Worm (Caenorhabditis elegans) whole organism, L4 larva: ENCODE measurements around the gene F09A5.2.

ENCODE experiments used
- F10B5.3 ChIP-seq: sonication (generic microtip); optimal IDR thresholded peaks from 2 replicates; lab custom pipeline; 2016; ENCODE audit warnings: mild to moderate bottlenecking, missing genetic modification characterization, missing compliant biosample characterization
- F49E8.2 ChIP-seq: sonication (generic microtip); optimal IDR thresholded peaks from 2 replicates; lab custom pipeline; 2016; ENCODE audit warnings: missing compliant biosample characterization, mild to moderate bottlenecking, missing genetic modification characterization, borderline replicate concordance
- R02D3.7 ChIP-seq: fragments of 150-350 bp; sonication (generic microtip); optimal IDR thresholded peaks from 3 replicates; lab custom pipeline; 2014; ENCODE audit warnings: missing biosample characterization, missing genetic modification characterization
- Y105C5A.15 ChIP-seq: fragments of 200-800 bp; sonication (Bioruptor generic); IDR thresholded peaks from 2 replicates; pipeline ENCODE4 v1.3.6; 2022; ENCODE audit warnings: missing genetic modification characterization, missing compliant biosample characterization
- Y75B8A.6 ChIP-seq: fragments of 200-800 bp; sonication (Bioruptor generic); IDR thresholded peaks from 2 replicates; pipeline ENCODE4 v1.3.6; 2022; ENCODE audit warnings: missing genetic modification reagents, missing genetic modification characterization, missing compliant biosample characterization
- ZK337.2 ChIP-seq: fragments of 200-800 bp; sonication (Bioruptor generic); IDR thresholded peaks from 2 replicates; pipeline ENCODE4 v1.3.6; 2022; ENCODE audit warnings: missing genetic modification reagents, missing genetic modification characterization, missing compliant biosample characterization
- ZK546.5 ChIP-seq, 2 experiments: sonication (generic microtip); optimal IDR thresholded peaks; 2 replicates each; lab custom pipeline; 2017; ENCODE audit warnings: missing biosample characterization in 2 of 2, missing genetic modification characterization in 2 of 2
- aha-1 ChIP-seq: fragments of 150-350 bp; peaks from one replicate; lab custom pipeline; 2014; ENCODE audit warnings: missing biosample characterization, missing genetic modification characterization
- aly-2 ChIP-seq: sonication (generic microtip); optimal IDR thresholded peaks from 2 replicates; lab custom pipeline; 2018; ENCODE audit warnings: missing biosample characterization, missing genetic modification characterization
- attf-4 ChIP-seq: sonication (generic microtip); optimal IDR thresholded peaks from 3 replicates; lab custom pipeline; 2017; ENCODE audit warnings: missing biosample characterization, missing genetic modification characterization
- ceh-32 ChIP-seq: sonication (generic microtip); optimal IDR thresholded peaks from 2 replicates; lab custom pipeline; 2016; ENCODE audit warnings: mild to moderate bottlenecking, missing genetic modification characterization, missing compliant biosample characterization; ENCODE audit not compliant: poor library complexity
- daf-12 ChIP-seq: fragments of 150-350 bp; optimal IDR thresholded peaks from 2 replicates; lab custom pipeline; 2014; ENCODE audit warnings: missing biosample characterization, missing genetic modification reagents, missing genetic modification characterization
- daf-16 ChIP-seq, 3 experiments: sonication (generic microtip); optimal IDR thresholded peaks; 2 replicates each; lab custom pipeline; 2016 to 2017; ENCODE audit warnings: missing genetic modification characterization in 3 of 3, missing genetic modification reagents in 3 of 3, mild to moderate bottlenecking in 2 of 3, missing compliant biosample characterization in 2 of 3, missing biosample characterization in 1 of 3, moderate library complexity in 1 of 3
- dmd-6 ChIP-seq: fragments of 200-800 bp; sonication (Bioruptor generic); IDR thresholded peaks from 2 replicates; pipeline ENCODE4 v1.3.6; 2022; ENCODE audit warnings: missing genetic modification reagents, missing genetic modification characterization, missing compliant biosample characterization
- dve-1 ChIP-seq: sonication (generic microtip); optimal IDR thresholded peaks from 2 replicates; lab custom pipeline; 2017; ENCODE audit warnings: antibody characterized with exemption, mild to moderate bottlenecking, missing genetic modification characterization, missing compliant biosample characterization; ENCODE audit not compliant: insufficient read depth
- egl-27 ChIP-seq: sonication (generic microtip); optimal IDR thresholded peaks from 3 replicates; lab custom pipeline; 2017; ENCODE audit warnings: missing biosample characterization, missing genetic modification reagents, missing genetic modification characterization
- fos-1 ChIP-seq: fragments of 150-350 bp; optimal IDR thresholded peaks from 2 replicates; lab custom pipeline; 2014; ENCODE audit warnings: missing biosample characterization, missing genetic modification characterization
- gei-8 ChIP-seq: fragments of 200-800 bp; sonication (Bioruptor generic); optimal IDR thresholded peaks from 2 replicates; lab custom pipeline; 2018; ENCODE audit warnings: mild to moderate bottlenecking, missing genetic modification characterization, missing compliant biosample characterization
- hif-1 ChIP-seq, 2 experiments: sonication (generic microtip); optimal IDR thresholded peaks; 2 replicates each; lab custom pipeline; 2016 to 2017; ENCODE audit warnings: missing compliant biosample characterization in 2 of 2, missing genetic modification characterization in 2 of 2, missing genetic modification reagents in 2 of 2, missing genotype in 2 of 2, mild to moderate bottlenecking in 1 of 2
- hlh-11 ChIP-seq: fragments of 200-800 bp; sonication (Bioruptor generic); optimal IDR thresholded peaks from 2 replicates; lab custom pipeline; 2018; ENCODE audit warnings: mild to moderate bottlenecking, missing genetic modification characterization, missing compliant biosample characterization
- hlh-30 ChIP-seq: sonication (generic microtip); optimal IDR thresholded peaks from 2 replicates; lab custom pipeline; 2017; ENCODE audit warnings: antibody characterized with exemption, mild to moderate bottlenecking, missing genetic modification characterization, missing compliant biosample characterization; ENCODE audit not compliant: insufficient read depth
- hmg-1.1 ChIP-seq: fragments of 200-800 bp; sonication (Bioruptor generic); IDR thresholded peaks from 2 replicates; pipeline ENCODE4 v1.3.6; 2022; ENCODE audit warnings: missing genetic modification reagents, missing genetic modification characterization, missing compliant biosample characterization
- lin-1 ChIP-seq: fragments of 200-800 bp; sonication (Bioruptor generic); IDR thresholded peaks from 2 replicates; pipeline ENCODE4 v1.3.6; 2022; ENCODE audit warnings: missing genetic modification reagents, missing genetic modification characterization, missing compliant biosample characterization
- lir-3 ChIP-seq: sonication (generic microtip); optimal IDR thresholded peaks from 2 replicates; lab custom pipeline; 2016; ENCODE audit warnings: mild to moderate bottlenecking, missing genetic modification characterization, missing compliant biosample characterization
- lsy-2 ChIP-seq, 2 experiments: fragments of 150-350 bp in 1 of 2; sonication (generic microtip) in 1 of 2; optimal IDR thresholded peaks; 2 replicates each; lab custom pipeline; 2014 to 2017; ENCODE audit warnings: missing biosample characterization in 2 of 2, missing genetic modification characterization in 2 of 2
- madf-5 ChIP-seq, 2 experiments: fragments of 200-800 bp; sonication (Bioruptor generic); IDR thresholded peaks; 2 replicates each; pipeline ENCODE4 v1.3.6; 2022; ENCODE audit warnings: missing compliant biosample characterization in 2 of 2, missing genetic modification characterization in 2 of 2
- mdl-1 ChIP-seq, 2 experiments: fragments of 150-350 bp in 1 of 2; sonication (generic microtip) in 1 of 2; optimal IDR thresholded peaks; 2 replicates each; lab custom pipeline; 2014 to 2017; ENCODE audit warnings: missing biosample characterization in 2 of 2, missing genetic modification characterization in 2 of 2
- mdt-29 ChIP-seq: fragments of 200-800 bp; sonication (Bioruptor generic); IDR thresholded peaks from 2 replicates; pipeline ENCODE4 v1.3.6; 2022; ENCODE audit warnings: missing genetic modification reagents, missing genetic modification characterization, missing compliant biosample characterization
- mep-1 ChIP-seq: fragments of 150-350 bp; sonication (generic microtip); optimal IDR thresholded peaks from 3 replicates; lab custom pipeline; 2014; ENCODE audit warnings: missing biosample characterization, missing genetic modification characterization
- mxl-3 ChIP-seq: fragments of 200-800 bp; sonication (Bioruptor generic); optimal IDR thresholded peaks from 2 replicates; lab custom pipeline; 2018; ENCODE audit warnings: mild to moderate bottlenecking, missing genetic modification characterization, missing compliant biosample characterization
- nhr-25 ChIP-seq: sonication (generic microtip); optimal IDR thresholded peaks from 2 replicates; lab custom pipeline; 2017; ENCODE audit warnings: missing genetic modification characterization, mild to moderate bottlenecking, missing compliant biosample characterization, antibody characterized with exemption, moderate library complexity, borderline replicate concordance; ENCODE audit not compliant: insufficient read depth
- nhr-28 ChIP-seq: fragments of 150-350 bp; optimal IDR thresholded peaks from 2 replicates; lab custom pipeline; 2014; ENCODE audit warnings: missing biosample characterization, missing genetic modification characterization
- nhr-48 ChIP-seq: sonication (generic microtip); optimal IDR thresholded peaks from 2 replicates; lab custom pipeline; 2016; ENCODE audit warnings: mild to moderate bottlenecking, missing genetic modification characterization, missing compliant biosample characterization
- php-3 ChIP-seq: fragments of 200-800 bp; sonication (Bioruptor generic); IDR thresholded peaks from 2 replicates; pipeline ENCODE4 v1.3.6; 2022; ENCODE audit warnings: missing genetic modification reagents, missing genetic modification characterization, missing compliant biosample characterization
- pqm-1 ChIP-seq: sonication (generic microtip); optimal IDR thresholded peaks from 2 replicates; lab custom pipeline; 2017; ENCODE audit warnings: missing biosample characterization, missing genetic modification characterization
- rbr-2 ChIP-seq: sonication (generic microtip); optimal IDR thresholded peaks from 2 replicates; lab custom pipeline; 2016; ENCODE audit warnings: missing genotype, missing genetic modification characterization, missing compliant biosample characterization
- spr-1 ChIP-seq: sonication (generic microtip); optimal IDR thresholded peaks from 2 replicates; lab custom pipeline; 2016; ENCODE audit warnings: mild to moderate bottlenecking, missing genetic modification characterization, missing compliant biosample characterization
- unc-130 ChIP-seq: sonication (generic microtip); optimal IDR thresholded peaks from 2 replicates; lab custom pipeline; 2016; ENCODE audit warnings: missing genetic modification reagents, missing genetic modification characterization, missing compliant biosample characterization
- unc-62 ChIP-seq, 3 experiments: fragments of 150-350 bp in 1 of 3; sonication (generic microtip); optimal IDR thresholded peaks in 2 of 3; peaks in 1 of 3; 1 replicate in 1 of 3; 2 replicates in 2 of 3; lab custom pipeline; 2014 to 2017; ENCODE audit warnings: missing biosample characterization in 3 of 3, missing genetic modification characterization in 3 of 3, missing genetic modification reagents in 3 of 3, missing genotype in 1 of 3
- zag-1 ChIP-seq: fragments of 150-350 bp; optimal IDR thresholded peaks from 2 replicates; lab custom pipeline; 2014; ENCODE audit warnings: missing biosample characterization, missing genetic modification characterization
- ztf-7 ChIP-seq: fragments of 150-350 bp; optimal IDR thresholded peaks from 2 replicates; lab custom pipeline; 2014; ENCODE audit warnings: missing biosample characterization, missing genetic modification characterization

Gene F09A5.2

ce11 chrX:13161778-13162177 lies 26.9 kb downstream of the F09A5.2 start:
- TF ChIP-seq rbr-2 (tag; lab: Kevin White, UChicago) (no peak), nhr-28 (peak; percentile 19)

- TF ChIP-seq hlh-30 (peak; percentile 31), daf-16 (GFP tag; optimal IDR thresholded peaks at IDR 0.05; lab: Kevin White, UChicago) (no peak), daf-16 (tag; optimal IDR thresholded peaks at IDR 0.05; lab: Kevin White, UChicago) (peak; percentile 66), R02D3.7 (tag; lab: Kevin White, UChicago) (no peak), dmd-6 (peak; percentile 45; the same call in 1 of the 2 replicates), pqm-1 (tag; lab: Kevin White, UChicago) (peak; percentile 47), ztf-7 (no peak), gei-8 (no peak), mdt-29 (no peak), nhr-28 (peak; percentile 77), php-3 (GFP tag; lab: Robert Waterston, UW) (peak; percentile 94)
Measured at ce11 chrX:13162351-13163038, 27.6 kb downstream of the F09A5.2 start.

- no peak for TF ChIP-seq egl-27 (tag; lab: Kevin White, UChicago)
- no peak for TF ChIP-seq ztf-7
- no peak for TF ChIP-seq zag-1
- TF ChIP-seq dve-1 (tag; lab: Kevin White, UChicago), result peak; percentile 44
- TF ChIP-seq lin-1 (GFP tag; lab: Robert Waterston, UW), result peak; percentile 26; the same call in 1 of the 2 replicates
- peak; percentile 87 for TF ChIP-seq pqm-1 (tag; lab: Kevin White, UChicago)
- peak; percentile 11 for TF ChIP-seq hlh-11 (tag; lab: Kevin White, UChicago)
- TF ChIP-seq dmd-6, result peak; percentile 77
- TF ChIP-seq unc-62 (GFP tag; optimal IDR thresholded peaks at IDR 0.05 in 1 of 2; lab: Kevin White, UChicago), result peak in 1 of 2 experiments; percentile 40
- TF ChIP-seq unc-62 (tag; optimal IDR thresholded peaks at IDR 0.05; lab: Kevin White, UChicago), result no peak
- peak; percentile 11 for TF ChIP-seq nhr-48 (tag; lab: Kevin White, UChicago)
- no peak for TF ChIP-seq daf-16 (GFP tag; optimal IDR thresholded peaks at IDR 0.05; lab: Kevin White, UChicago)
- TF ChIP-seq daf-16 (tag; optimal IDR thresholded peaks at IDR 0.05; lab: Kevin White, UChicago), result peak; percentile 46
Measured at ce11 chrX:13163185-13163584, 28.3 kb downstream of the F09A5.2 start.

ce11 chrX:13164301-13164700 lies 29.4 kb downstream of the F09A5.2 start:
- no peak for TF ChIP-seq hif-1 (tag; optimal IDR thresholded peaks at IDR 0.05; lab: Kevin White, UChicago)
- peak; percentile 83 for TF ChIP-seq mxl-3 (GFP tag; lab: Kevin White, UChicago)
- peak; percentile 56 for TF ChIP-seq nhr-28
- no peak for TF ChIP-seq mdt-29
- no peak for TF ChIP-seq nhr-25
- TF ChIP-seq ZK337.2 (GFP tag; lab: Robert Waterston, UW), result no peak
- TF ChIP-seq egl-27 (tag; lab: Kevin White, UChicago), result no peak
- TF ChIP-seq hmg-1.1 (GFP tag; lab: Robert Waterston, UW), result 0 out of 2 replicates have a peak, but pooled peaks have one; percentile 28
- TF ChIP-seq ceh-32 (tag; lab: Kevin White, UChicago), result no peak
- no peak for TF ChIP-seq mep-1 (tag; lab: Kevin White, UChicago)
- no peak for TF ChIP-seq ZK546.5 (tag; optimal IDR thresholded peaks at IDR 0.05; lab: Kevin White, UChicago)
- peak; percentile 22 for TF ChIP-seq dmd-6
- TF ChIP-seq attf-4 (tag; lab: Kevin White, UChicago), result no peak
- no peak for TF ChIP-seq madf-5 (GFP tag; IDR thresholded peaks at IDR 0.05; lab: Robert Waterston, UW)
- TF ChIP-seq aly-2 (tag; lab: Kevin White, UChicago), result no peak
- TF ChIP-seq F10B5.3 (tag; lab: Kevin White, UChicago), result no peak
- TF ChIP-seq hlh-30, result peak; percentile 82
- TF ChIP-seq dve-1 (tag; lab: Kevin White, UChicago), result peak; percentile 14
- peak in 1 of 2 experiments; percentile 77 for TF ChIP-seq mdl-1 (tag; optimal IDR thresholded peaks at IDR 0.05; lab: Kevin White, UChicago)
- TF ChIP-seq Y75B8A.6, result no peak
- TF ChIP-seq Y105C5A.15 (GFP tag; lab: Robert Waterston, UW), result no peak
- TF ChIP-seq unc-62 (GFP tag; optimal IDR thresholded peaks at IDR 0.05 in 1 of 2; lab: Kevin White, UChicago), result peak in 1 of 2 experiments; percentile 92
- TF ChIP-seq unc-62 (tag; optimal IDR thresholded peaks at IDR 0.05; lab: Kevin White, UChicago), result no peak
- no peak for TF ChIP-seq spr-1 (tag; lab: Kevin White, UChicago)
- TF ChIP-seq fos-1 (tag; lab: Kevin White, UChicago), result no peak
- no peak for TF ChIP-seq R02D3.7 (tag; lab: Kevin White, UChicago)
- TF ChIP-seq lir-3, result no peak
- TF ChIP-seq daf-12 (tag; lab: Kevin White, UChicago), result no peak
- TF ChIP-seq lsy-2 (tag; optimal IDR thresholded peaks at IDR 0.05; lab: Kevin White, UChicago), result peak in 1 of 2 experiments; percentile 14
- peak; percentile 67 for TF ChIP-seq aha-1 (tag; lab: Kevin White, UChicago)
- TF ChIP-seq unc-130, result no peak
- TF ChIP-seq F49E8.2 (tag; lab: Kevin White, UChicago), result no peak
